Worm (Caenorhabditis elegans) whole organism, L2 larva: Measurements from ENCODE around the gene tftc-5.

Experiments used
- lin-13 ChIP-seq: fragments of 150-350 bp; optimal IDR thresholded peaks from 2 replicates; lab custom pipeline; 2014; ENCODE audit warnings: missing biosample characterization, missing genetic modification reagents, missing genetic modification characterization
- nhr-21 ChIP-seq: fragments of 150-350 bp; optimal IDR thresholded peaks from 2 replicates; lab custom pipeline; 2014; ENCODE audit warnings: missing biosample characterization, missing genetic modification characterization
- nhr-23 ChIP-seq: fragments of 150-350 bp; optimal IDR thresholded peaks from 2 replicates; lab custom pipeline; 2014; ENCODE audit warnings: missing biosample characterization, missing genetic modification reagents, missing genetic modification characterization
- nhr-237 ChIP-seq: fragments of 150-350 bp; optimal IDR thresholded peaks from 2 replicates; lab custom pipeline; 2014; ENCODE audit warnings: missing biosample characterization, missing genetic modification characterization
- nhr-77 ChIP-seq: fragments of 150-350 bp; optimal IDR thresholded peaks from 2 replicates; lab custom pipeline; 2014; ENCODE audit warnings: missing biosample characterization, missing genetic modification characterization
- snpc-4 ChIP-seq: fragments of 150-350 bp; optimal IDR thresholded peaks from 2 replicates; lab custom pipeline; 2014; ENCODE audit warnings: missing biosample characterization, missing genetic modification characterization

- TF ChIP-seq snpc-4 (tag; lab: Kevin White, UChicago) = no peak
- no peak for TF ChIP-seq nhr-21 (tag; lab: Kevin White, UChicago)
- TF ChIP-seq nhr-23 (tag; lab: Kevin White, UChicago) = no peak
- TF ChIP-seq nhr-237 (tag; lab: Kevin White, UChicago) = no peak
- no peak for TF ChIP-seq nhr-77 (tag; lab: Kevin White, UChicago)
- TF ChIP-seq lin-13 = no peak
Observed at ce11 chrIII:4010987-4011386, 11.0 kb upstream of the tftc-5 start.
